Fruit fly (Drosophila melanogaster) whole organism, embryonic: ENCODE results near the gene RpLP1.

Experiments
- Asciz ChIP-seq: fragments of 200-800 bp; sonication (Bioruptor generic); optimal IDR thresholded peaks from 2 replicates; lab custom pipeline; 2017; ENCODE audit warnings: missing biosample characterization, mild to moderate bottlenecking, missing genetic modification characterization, missing genetic modification reagents
- Atf-2 ChIP-seq: fragments of 200-800 bp; sonication (Bioruptor generic); optimal IDR thresholded peaks from 2 replicates; lab custom pipeline; 2016; ENCODE audit warnings: missing biosample characterization, missing genetic modification characterization
- CG10366 ChIP-seq: fragments of 200-800 bp; sonication (Bioruptor generic); IDR thresholded peaks from 2 replicates; pipeline ENCODE4 v1.3.6; 2022; ENCODE audit warnings: missing biosample characterization, missing genetic modification characterization
- CG10979 ChIP-seq: fragments of 200-800 bp; sonication (Bioruptor generic); optimal IDR thresholded peaks from 2 replicates; lab custom pipeline; 2018; ENCODE audit warnings: missing biosample characterization, mild to moderate bottlenecking, missing genetic modification characterization, moderate library complexity
- CG12744 ChIP-seq: fragments of 200-800 bp; sonication (Bioruptor generic); optimal IDR thresholded peaks from 2 replicates; lab custom pipeline; 2016; ENCODE audit warnings: missing biosample characterization, missing genetic modification characterization
- CG12769 ChIP-seq: fragments of 200-800 bp; sonication (Bioruptor generic); optimal IDR thresholded peaks from 2 replicates; lab custom pipeline; 2019; ENCODE audit warnings: missing biosample characterization, mild to moderate bottlenecking, missing genetic modification characterization, moderate library complexity
- CG14441 ChIP-seq: fragments of 200-800 bp; sonication (Bioruptor generic); IDR thresholded peaks from 2 replicates; pipeline ENCODE4 v1.3.6; 2022; ENCODE audit warnings: missing biosample characterization, missing genetic modification characterization
- CG14860 ChIP-seq: fragments of 200-800 bp; sonication (Bioruptor generic); IDR thresholded peaks from 3 replicates; pipeline ENCODE4 v1.3.6; 2022; ENCODE audit warnings: missing biosample characterization, missing genetic modification characterization; ENCODE audit not compliant: partially characterized antibody
- CG15269 ChIP-seq: fragments of 200-800 bp; sonication (Bioruptor generic); optimal IDR thresholded peaks from 2 replicates; lab custom pipeline; 2018; ENCODE audit warnings: missing biosample characterization, mild to moderate bottlenecking, missing genetic modification characterization, moderate library complexity
- CG15479 ChIP-seq: fragments of 200-800 bp; sonication (Bioruptor generic); optimal IDR thresholded peaks from 3 replicates; lab custom pipeline; 2019; ENCODE audit warnings: missing biosample characterization, mild to moderate bottlenecking, missing genetic modification characterization, moderate library complexity
- CG17359 ChIP-seq: fragments of 200-800 bp; sonication (Bioruptor generic); optimal IDR thresholded peaks from 3 replicates; lab custom pipeline; 2018; ENCODE audit warnings: missing biosample characterization, mild to moderate bottlenecking, missing genetic modification characterization, moderate library complexity
- CG2875 ChIP-seq: fragments of 200-800 bp; sonication (Bioruptor generic); optimal IDR thresholded peaks from 2 replicates; lab custom pipeline; 2017; ENCODE audit warnings: missing biosample characterization, mild to moderate bottlenecking, missing genetic modification characterization, missing genetic modification reagents
- CG34224 ChIP-seq: fragments of 200-800 bp; sonication (Bioruptor generic); IDR thresholded peaks from 3 replicates; pipeline ENCODE4 v1.3.6; 2022; ENCODE audit warnings: missing biosample characterization, missing genetic modification characterization; ENCODE audit not compliant: partially characterized antibody
- CG4730 ChIP-seq: fragments of 200-800 bp; sonication (Bioruptor generic); IDR thresholded peaks from 2 replicates; pipeline ENCODE4 v1.3.6; 2022; ENCODE audit warnings: missing biosample characterization, missing genetic modification characterization
- CG4820 ChIP-seq: fragments of 200-800 bp; sonication (Bioruptor generic); optimal IDR thresholded peaks from 3 replicates; lab custom pipeline; 2016; ENCODE audit warnings: missing biosample characterization, missing genetic modification characterization
- CG5180 ChIP-seq: fragments of 200-800 bp; sonication (Bioruptor generic); optimal IDR thresholded peaks from 3 replicates; lab custom pipeline; 2017; ENCODE audit warnings: missing biosample characterization, missing genetic modification characterization, mild to moderate bottlenecking, moderate library complexity, missing genetic modification reagents
- CG7357 ChIP-seq: fragments of 200-800 bp; sonication (Bioruptor generic); IDR thresholded peaks from 3 replicates; pipeline ENCODE4 v1.3.6; 2022; ENCODE audit warnings: missing biosample characterization, missing genetic modification characterization
- CG8944 ChIP-seq: fragments of 200-800 bp; sonication (Bioruptor generic); optimal IDR thresholded peaks from 3 replicates; lab custom pipeline; 2016; ENCODE audit warnings: missing biosample characterization, missing genetic modification characterization
- CG9609 ChIP-seq: fragments of 200-800 bp; sonication (Bioruptor generic); optimal IDR thresholded peaks from 3 replicates; lab custom pipeline; 2016; ENCODE audit warnings: missing biosample characterization, missing genetic modification characterization
- Deaf1 ChIP-seq: fragments of 200-800 bp; optimal IDR thresholded peaks from 3 replicates; lab custom pipeline; 2019; ENCODE audit warnings: missing biosample characterization, mild to moderate bottlenecking, missing genetic modification characterization, moderate library complexity
- Doc3 ChIP-seq: fragments of 200-800 bp; sonication (Bioruptor generic); IDR thresholded peaks from 3 replicates; pipeline ENCODE4 v1.3.6; 2022; ENCODE audit warnings: missing biosample characterization, missing genetic modification characterization; ENCODE audit not compliant: partially characterized antibody
- Drgx ChIP-seq: fragments of 200-800 bp; sonication (Bioruptor generic); IDR thresholded peaks from 2 replicates; pipeline ENCODE4 v1.3.6; 2022; ENCODE audit warnings: missing biosample characterization, missing genetic modification characterization
- Elba2 ChIP-seq: fragments of 200-800 bp; sonication (Bioruptor generic); optimal IDR thresholded peaks from 3 replicates; lab custom pipeline; 2016; ENCODE audit warnings: missing biosample characterization, missing genetic modification characterization
- GATAe ChIP-seq: fragments of 200-800 bp; sonication (Bioruptor generic); conservative IDR thresholded peaks from 2 replicates; pipeline ENCODE4 v1.3.6; 2022; ENCODE audit warnings: missing biosample characterization, missing genetic modification characterization
- Gug ChIP-seq: fragments of 200-800 bp; sonication (Bioruptor generic); IDR thresholded peaks from 4 replicates; pipeline ENCODE4 v1.3.6; 2022; ENCODE audit warnings: missing biosample characterization, missing genetic modification characterization
- HLH54F ChIP-seq: fragments of 200-800 bp; sonication (Bioruptor generic); optimal IDR thresholded peaks from 3 replicates; lab custom pipeline; 2016; ENCODE audit warnings: missing biosample characterization, missing genetic modification characterization
- HmgZ ChIP-seq: fragments of 200-800 bp; sonication (Bioruptor generic); optimal IDR thresholded peaks from 2 replicates; lab custom pipeline; 2018; ENCODE audit warnings: missing biosample characterization, mild to moderate bottlenecking, missing genetic modification characterization
- Hmx ChIP-seq: fragments of 200-800 bp; sonication (Bioruptor generic); optimal IDR thresholded peaks from 2 replicates; lab custom pipeline; 2016; ENCODE audit warnings: missing biosample characterization, missing genetic modification characterization
- Jarid2 ChIP-seq: fragments of 200-800 bp; sonication (Bioruptor generic); optimal IDR thresholded peaks from 3 replicates; lab custom pipeline; 2017; ENCODE audit warnings: mild to moderate bottlenecking, missing biosample characterization, missing genetic modification reagents, missing genetic modification characterization
- Rfx ChIP-seq: fragments of 200-800 bp; sonication (Bioruptor generic); IDR thresholded peaks from 2 replicates; pipeline ENCODE4 v1.3.6; 2022; ENCODE audit warnings: missing biosample characterization, missing genetic modification characterization
- Sry-δ ChIP-seq: fragments of 200-800 bp; sonication (Bioruptor generic); optimal IDR thresholded peaks from 2 replicates; lab custom pipeline; 2016; ENCODE audit warnings: missing biosample characterization, missing genetic modification characterization
- Ssrp ChIP-seq: fragments of 200-800 bp; sonication (Bioruptor generic); optimal IDR thresholded peaks from 2 replicates; lab custom pipeline; 2018; ENCODE audit warnings: missing biosample characterization, mild to moderate bottlenecking, missing genetic modification characterization, moderate library complexity
- cg ChIP-seq: fragments of 200-800 bp; sonication (Bioruptor generic); optimal IDR thresholded peaks from 3 replicates; lab custom pipeline; 2019; ENCODE audit warnings: missing biosample characterization, mild to moderate bottlenecking, missing genetic modification characterization, moderate library complexity
- chif ChIP-seq, 2 experiments: fragments of 200-800 bp; sonication (Bioruptor generic); optimal IDR thresholded peaks; 3 replicates each; lab custom pipeline; 2016; ENCODE audit warnings: missing biosample characterization in 2 of 2, missing genetic modification characterization in 2 of 2
- ci ChIP-seq: fragments of 200-800 bp; sonication (Bioruptor generic); IDR thresholded peaks from 3 replicates; pipeline ENCODE4 v1.3.6; 2022; ENCODE audit warnings: missing biosample characterization, missing genetic modification characterization
- cwo ChIP-seq: fragments of 200-800 bp; sonication (Bioruptor generic); optimal IDR thresholded peaks from 3 replicates; lab custom pipeline; 2017; ENCODE audit warnings: missing biosample characterization, missing genetic modification characterization, mild to moderate bottlenecking, moderate library complexity, missing genetic modification reagents
- fd3F ChIP-seq: fragments of 200-800 bp; sonication (Bioruptor generic); optimal IDR thresholded peaks from 2 replicates; lab custom pipeline; 2018; ENCODE audit warnings: missing biosample characterization, mild to moderate bottlenecking, missing genetic modification characterization, moderate library complexity
- fru ChIP-seq: fragments of >200 bp; optimal IDR thresholded peaks from 2 replicates; lab custom pipeline; 2017
- gt ChIP-seq: fragments of 200-800 bp; sonication (Bioruptor generic); IDR thresholded peaks from 2 replicates; pipeline ENCODE4 v1.3.6; 2022; ENCODE audit warnings: missing biosample characterization, missing genetic modification characterization
- jumu ChIP-seq: fragments of 200-800 bp; sonication (Bioruptor generic); optimal IDR thresholded peaks from 3 replicates; lab custom pipeline; 2016; ENCODE audit warnings: missing biosample characterization, missing genetic modification characterization
- lmd ChIP-seq: fragments of 200-800 bp; sonication (Bioruptor generic); IDR thresholded peaks from 2 replicates; pipeline ENCODE4 v1.3.6; 2022; ENCODE audit warnings: missing biosample characterization, missing genetic modification characterization
- luna ChIP-seq: fragments of 200-800 bp; sonication (Bioruptor generic); optimal IDR thresholded peaks from 2 replicates; lab custom pipeline; 2016; ENCODE audit warnings: missing biosample characterization, missing genetic modification characterization
- pb ChIP-seq: fragments of 200-800 bp; sonication (Bioruptor generic); optimal IDR thresholded peaks from 3 replicates; lab custom pipeline; 2016; ENCODE audit warnings: missing biosample characterization, missing genetic modification characterization
- pum ChIP-seq: fragments of 200-800 bp; sonication (Bioruptor generic); optimal IDR thresholded peaks from 2 replicates; lab custom pipeline; 2016; ENCODE audit warnings: missing biosample characterization, missing genetic modification characterization
- sens ChIP-seq: fragments of 200-800 bp; sonication (Bioruptor generic); peaks from one replicate; lab custom pipeline; 2016; ENCODE audit warnings: missing biosample characterization, missing genetic modification characterization
- toy ChIP-seq: fragments of 200-800 bp; sonication (Bioruptor generic); IDR thresholded peaks from 2 replicates; pipeline ENCODE4 v1.3.6; 2022; ENCODE audit warnings: missing biosample characterization, missing genetic modification characterization
- unc-4 ChIP-seq: fragments of 200-800 bp; sonication (Bioruptor generic); IDR thresholded peaks from 2 replicates; pipeline ENCODE4 v1.3.6; 2022; ENCODE audit warnings: missing biosample characterization, missing genetic modification characterization; ENCODE audit not compliant: partially characterized antibody
- wor ChIP-seq: fragments of 200-800 bp; sonication (Bioruptor generic); IDR thresholded peaks from 2 replicates; pipeline ENCODE4 v1.3.6; 2022; ENCODE audit warnings: missing biosample characterization, missing genetic modification characterization
- zfh1 ChIP-seq: fragments of 200-800 bp; sonication (Bioruptor generic); IDR thresholded peaks from 3 replicates; pipeline ENCODE4 v1.3.6; 2022; ENCODE audit warnings: missing biosample characterization, missing genetic modification characterization

Gene RpLP1

DNA sequence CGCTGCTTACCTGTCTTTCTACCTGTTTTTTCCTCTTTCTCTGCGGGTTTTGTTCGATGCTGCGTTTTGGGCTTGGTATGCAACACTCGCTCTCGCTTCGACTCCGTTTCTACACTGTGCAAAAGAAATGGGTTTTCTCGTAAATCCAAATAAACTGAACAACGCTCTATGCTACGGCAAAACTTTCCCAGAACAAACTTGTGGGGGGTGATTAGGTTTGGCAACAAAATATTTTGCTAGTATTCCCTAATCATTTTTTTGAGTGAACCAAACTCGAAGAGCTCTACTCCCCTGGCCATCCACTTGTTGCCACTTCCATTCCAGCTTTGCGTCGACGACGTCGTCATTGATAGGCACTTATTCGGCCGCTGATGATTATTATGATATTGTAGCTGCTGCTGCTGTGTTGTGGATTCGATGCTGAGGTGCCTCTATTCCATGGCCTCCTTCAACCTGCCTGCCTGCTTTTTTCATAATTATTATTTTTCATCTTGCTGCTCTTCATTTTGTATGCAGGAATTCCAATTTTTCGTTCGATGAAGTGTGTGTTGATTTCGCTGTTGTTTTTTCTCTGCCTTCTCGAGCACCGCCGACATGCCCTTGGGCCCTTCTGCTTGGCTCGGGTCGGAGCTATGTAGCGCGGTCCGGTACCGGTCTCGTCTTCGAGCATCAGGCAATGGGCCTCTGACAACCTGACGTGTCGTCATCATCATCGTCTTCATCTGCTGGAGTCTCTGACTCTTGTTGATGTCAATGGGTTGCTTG lies 22.4 kb downstream of the RpLP1 start (continued):
- peak; percentile 91 for TF ChIP-seq Drgx
- peak; percentile 24 for TF ChIP-seq Deaf1 (tag; lab: Kevin White, UChicago)
- TF ChIP-seq sens (GFP tag; lab: Kevin White, UChicago), result peak; percentile 98
- TF ChIP-seq Gug (GFP tag; lab: Robert Waterston, UW), result peak; percentile 84; the same call in 3 of the 4 replicates
- TF ChIP-seq Doc3, result no peak
- TF ChIP-seq CG15479 (GFP tag; lab: Kevin White, UChicago), result peak; percentile 63
- peak; percentile 81 for TF ChIP-seq jumu (GFP tag; lab: Kevin White, UChicago)
- TF ChIP-seq CG2875, result peak; percentile 77
- peak; percentile 87 for TF ChIP-seq pum (GFP tag; lab: Kevin White, UChicago)
- peak; percentile 96 for TF ChIP-seq ci (GFP tag; lab: Robert Waterston, UW)
- TF ChIP-seq gt (GFP tag; lab: Robert Waterston, UW), result peak; percentile 70
- TF ChIP-seq pb, result peak; percentile 67
- TF ChIP-seq CG14441 (GFP tag; lab: Robert Waterston, UW), result peak; percentile 79
- TF ChIP-seq CG14860, result no peak
- TF ChIP-seq wor (GFP tag; lab: Robert Waterston, UW), result peak; percentile 77
- peak; percentile 79 for TF ChIP-seq Asciz (GFP tag; lab: Kevin White, UChicago)
- TF ChIP-seq CG4730 (GFP tag; lab: Robert Waterston, UW), result peak; percentile 58
- TF ChIP-seq Sry-δ (GFP tag; lab: Kevin White, UChicago), result peak; percentile 12
- peak; percentile 85 for TF ChIP-seq CG9609 (GFP tag; lab: Kevin White, UChicago)
- peak; percentile 78 for TF ChIP-seq CG5180 (GFP tag; lab: Kevin White, UChicago)
- TF ChIP-seq Ssrp (tag; lab: Kevin White, UChicago), result peak; percentile 76
- peak; percentile 74 for TF ChIP-seq CG4820 (GFP tag; lab: Kevin White, UChicago)
- TF ChIP-seq Rfx (GFP tag; lab: Robert Waterston, UW), result 0 out of 2 replicates have a peak, but pooled peaks have one; percentile 24
- TF ChIP-seq Elba2 (GFP tag; lab: Kevin White, UChicago), result peak; percentile 13
- TF ChIP-seq cwo (GFP tag; lab: Kevin White, UChicago), result peak; percentile 44
- TF ChIP-seq Jarid2 (GFP tag; lab: Kevin White, UChicago), result peak; percentile 4
- no peak for TF ChIP-seq toy
- peak; percentile 94 for TF ChIP-seq zfh1
- peak; percentile 77 for TF ChIP-seq lmd
- peak; percentile 85 for TF ChIP-seq Atf-2 (GFP tag; lab: Kevin White, UChicago)
- TF ChIP-seq CG12744 (GFP tag; lab: Kevin White, UChicago), result peak; percentile 36
- TF ChIP-seq CG10979 (tag; lab: Kevin White, UChicago), result peak; percentile 91
- TF ChIP-seq CG34224 (GFP tag; lab: Robert Waterston, UW), result no peak
- TF ChIP-seq chif (GFP tag; optimal IDR thresholded peaks at IDR 0.05; lab: Kevin White, UChicago), result peak; percentile 78 to 94
- peak; percentile 92 for TF ChIP-seq CG17359
- peak; percentile 40 for TF ChIP-seq HLH54F (GFP tag; lab: Kevin White, UChicago)
- TF ChIP-seq GATAe (GFP tag; lab: Robert Waterston, UW), result no peak
- no peak for TF ChIP-seq Hmx (GFP tag; lab: Kevin White, UChicago)
- peak; percentile 80 for TF ChIP-seq CG12769 (tag; lab: Kevin White, UChicago)
- peak; percentile 87 for TF ChIP-seq CG8944
- no peak for TF ChIP-seq CG15269 (tag; lab: Kevin White, UChicago)
- TF ChIP-seq CG7357 (GFP tag; lab: Robert Waterston, UW), result peak; percentile 75; the same call in 1 of the 3 replicates
- no peak for TF ChIP-seq luna
- peak; percentile 8 for TF ChIP-seq HmgZ (tag; lab: Kevin White, UChicago)
- TF ChIP-seq fru, result no peak
- no peak for TF ChIP-seq unc-4 (GFP tag; lab: Robert Waterston, UW)
- TF ChIP-seq cg (GFP tag; lab: Kevin White, UChicago), result no peak
- no peak for TF ChIP-seq fd3F (GFP tag; lab: Kevin White, UChicago)
- peak; percentile 84 for TF ChIP-seq CG10366 (GFP tag; lab: Robert Waterston, UW)
